Worm (Caenorhabditis elegans): ENCODE measurements around the gene C01B9.4.

- TF ChIP-seq unc-62 (GFP tag; optimal IDR thresholded peaks at IDR 0.05) (no peak), gmeb-1 (tag; optimal IDR thresholded peaks at IDR 0.05) (no peak), sem-4 (tag; optimal IDR thresholded peaks at IDR 0.05) (no peak), lin-39 (tag; optimal IDR thresholded peaks at IDR 0.05) (no peak), blmp-1 (tag; optimal IDR thresholded peaks at IDR 0.05; ENCODE audit: insufficient read depth) (no peak), ztf-11 (tag; optimal IDR thresholded peaks at IDR 0.05) (no peak), zag-1 (tag; optimal IDR thresholded peaks at IDR 0.05) (no peak), skn-1 (tag; optimal IDR thresholded peaks at IDR 0.05) (no peak), nhr-23 (tag; optimal IDR thresholded peaks at IDR 0.05) (no peak), ceh-16 (tag; optimal IDR thresholded peaks at IDR 0.05) (no peak)
These were observed 51.2 kb downstream of the C01B9.4 start for ce11 chrII:13732577-13732976.

Data from whole organism, L2 larva.